Worm (Caenorhabditis elegans) whole organism, midembryonic: ENCODE results near the gene nst-1.

Experiments used
- T22C8.4 ChIP-seq: fragments of 200-800 bp; sonication (Bioruptor generic); IDR thresholded peaks from 2 replicates; pipeline ENCODE4 v1.3.6; 2022; ENCODE audit warnings: missing genetic modification characterization, missing compliant biosample characterization
- cog-1 ChIP-seq: sonication (generic microtip); optimal IDR thresholded peaks from 2 replicates; lab custom pipeline; 2016; ENCODE audit warnings: missing genetic modification characterization, missing compliant biosample characterization
- flt-1 ChIP-seq: fragments of 200-800 bp; sonication (Bioruptor generic); IDR thresholded peaks from 2 replicates; pipeline ENCODE4 v1.3.6; 2022; ENCODE audit warnings: missing genetic modification characterization, missing compliant biosample characterization
- klf-2 ChIP-seq: fragments of 200-800 bp; sonication (Bioruptor generic); conservative IDR thresholded peaks from 2 replicates; pipeline ENCODE4 v1.3.6; 2022; ENCODE audit warnings: missing genetic modification reagents, missing genetic modification characterization, missing compliant biosample characterization
- med-1 ChIP-seq: sonication (generic microtip); optimal IDR thresholded peaks from 2 replicates; lab custom pipeline; 2017; ENCODE audit warnings: missing genetic modification characterization, mild to moderate bottlenecking, missing compliant biosample characterization, antibody characterized with exemption, missing genetic modification reagents; ENCODE audit not compliant: insufficient read depth
- ref-1 ChIP-seq: fragments of 200-800 bp; sonication (Bioruptor generic); conservative IDR thresholded peaks from 2 replicates; pipeline ENCODE4 v1.3.6; 2022; ENCODE audit warnings: missing genetic modification reagents, missing genetic modification characterization, missing compliant biosample characterization
- tab-1 ChIP-seq: fragments of 200-800 bp; sonication (Bioruptor generic); IDR thresholded peaks from 2 replicates; pipeline ENCODE4 v1.3.6; 2022; ENCODE audit warnings: missing genetic modification characterization, missing compliant biosample characterization
- ztf-23 ChIP-seq: fragments of 200-800 bp; sonication (Bioruptor generic); IDR thresholded peaks from 2 replicates; pipeline ENCODE4 v1.3.6; 2022; ENCODE audit warnings: missing genetic modification reagents, missing genetic modification characterization, missing compliant biosample characterization
- ztf-29 ChIP-seq: fragments of 200-800 bp; sonication (Bioruptor generic); IDR thresholded peaks from 2 replicates; pipeline ENCODE4 v1.3.6; 2022; ENCODE audit warnings: missing genetic modification reagents, missing genetic modification characterization, missing compliant biosample characterization

- TF ChIP-seq ztf-29 (GFP tag; lab: Robert Waterston, UW) (no peak), klf-2 (no peak), med-1 (no peak), cog-1 (tag; lab: Kevin White, UChicago) (peak; percentile 74), tab-1 (GFP tag; lab: Robert Waterston, UW) (0 out of 2 replicates have a peak, but pooled peaks have one; percentile 12), flt-1 (no peak; the same call in 1 of the 2 replicates), ref-1 (no peak), T22C8.4 (GFP tag; lab: Robert Waterston, UW) (no peak), ztf-23 (GFP tag; lab: Robert Waterston, UW) (no peak)
Observed at ce11 chrII:8328820-8329339, 45.9 kb upstream of the nst-1 start, which contains the start of gene hel-1.
